Fruit fly (Drosophila melanogaster) whole organism, pupa: ENCODE data around the gene Mettl4.

Experiments
- CG10348 ChIP-seq: fragments of 200-800 bp; sonication (Bioruptor generic); IDR thresholded peaks from 2 replicates; pipeline ENCODE4 v1.3.6; 2022; ENCODE audit warnings: missing biosample characterization, missing genetic modification characterization
- CG12605 ChIP-seq: fragments of 200-800 bp; sonication (Bioruptor generic); IDR thresholded peaks from 2 replicates; pipeline ENCODE4 v1.3.6; 2022; ENCODE audit warnings: missing biosample characterization, missing genetic modification characterization
- CG13204 ChIP-seq: fragments of 200-800 bp; sonication (Bioruptor generic); optimal IDR thresholded peaks from 2 replicates; lab custom pipeline; 2018; ENCODE audit warnings: missing biosample characterization, mild to moderate bottlenecking, missing genetic modification characterization, moderate library complexity
- CG14655 ChIP-seq: fragments of 200-800 bp; sonication (Bioruptor generic); optimal IDR thresholded peaks from 3 replicates; lab custom pipeline; 2017; ENCODE audit warnings: mild to moderate bottlenecking, missing biosample characterization, missing genetic modification reagents, missing genetic modification characterization
- CG15710 ChIP-seq: fragments of 200-800 bp; sonication (Bioruptor generic); optimal IDR thresholded peaks from 2 replicates; lab custom pipeline; 2018; ENCODE audit warnings: missing biosample characterization, mild to moderate bottlenecking, missing genetic modification characterization, moderate library complexity
- CG17806 ChIP-seq: fragments of 200-800 bp; sonication (Bioruptor generic); optimal IDR thresholded peaks from 2 replicates; lab custom pipeline; 2018; ENCODE audit warnings: missing biosample characterization, mild to moderate bottlenecking, missing genetic modification characterization, moderate library complexity
- CG32121 ChIP-seq: fragments of 200-800 bp; sonication (Bioruptor generic); IDR thresholded peaks from 2 replicates; pipeline ENCODE4 v1.3.6; 2022; ENCODE audit warnings: missing biosample characterization, missing genetic modification characterization
- CG34367 ChIP-seq: fragments of 200-800 bp; sonication (Bioruptor generic); optimal IDR thresholded peaks from 2 replicates; lab custom pipeline; 2018; ENCODE audit warnings: missing biosample characterization, mild to moderate bottlenecking, missing genetic modification characterization
- CG4496 ChIP-seq: fragments of 200-800 bp; sonication (Bioruptor generic); IDR thresholded peaks from 3 replicates; pipeline ENCODE4 v1.3.6; 2022; ENCODE audit warnings: missing biosample characterization, missing genetic modification characterization
- CG8159 ChIP-seq: fragments of 200-800 bp; sonication (Bioruptor generic); optimal IDR thresholded peaks from 3 replicates; lab custom pipeline; 2018; ENCODE audit warnings: missing biosample characterization, mild to moderate bottlenecking, missing genetic modification characterization, moderate library complexity
- CG8301 ChIP-seq: fragments of 200-800 bp; sonication (Bioruptor generic); optimal IDR thresholded peaks from 2 replicates; lab custom pipeline; 2018; ENCODE audit warnings: missing biosample characterization, mild to moderate bottlenecking, missing genetic modification characterization
- CG9948 ChIP-seq: fragments of 200-800 bp; sonication (Bioruptor generic); optimal IDR thresholded peaks from 2 replicates; lab custom pipeline; 2018; ENCODE audit warnings: missing biosample characterization, mild to moderate bottlenecking, missing genetic modification characterization, moderate library complexity
- D1 ChIP-seq: fragments of 200-800 bp; sonication (Bioruptor generic); optimal IDR thresholded peaks from 2 replicates; lab custom pipeline; 2018; ENCODE audit warnings: missing biosample characterization, mild to moderate bottlenecking, missing genetic modification characterization, moderate library complexity
- EcR ChIP-seq: fragments of 200-800 bp; sonication (Bioruptor generic); optimal IDR thresholded peaks from 3 replicates; lab custom pipeline; 2019; ENCODE audit warnings: missing biosample characterization, missing genetic modification characterization, mild to moderate bottlenecking, moderate library complexity, missing genetic modification reagents
- Ets98B ChIP-seq: fragments of 200-800 bp; sonication (Bioruptor generic); IDR thresholded peaks from 2 replicates; pipeline ENCODE4 v1.3.6; 2022; ENCODE audit warnings: missing biosample characterization, missing genetic modification characterization
- Pif1A ChIP-seq: fragments of 200-800 bp; sonication (Bioruptor generic); optimal IDR thresholded peaks from 3 replicates; lab custom pipeline; 2016; ENCODE audit warnings: missing biosample characterization, missing genetic modification characterization
- Pif1B ChIP-seq: fragments of 200-800 bp; sonication (Bioruptor generic); optimal IDR thresholded peaks from 3 replicates; lab custom pipeline; 2016; ENCODE audit warnings: missing biosample characterization, missing genetic modification characterization
- Snoo ChIP-seq: fragments of 200-800 bp; sonication (Bioruptor generic); optimal IDR thresholded peaks from 3 replicates; lab custom pipeline; 2017; ENCODE audit warnings: missing biosample characterization, mild to moderate bottlenecking, missing genetic modification characterization, inconsistent platforms
- fd96Ca ChIP-seq: fragments of 200-800 bp; sonication (Bioruptor generic); IDR thresholded peaks from 3 replicates; pipeline ENCODE4 v1.3.6; 2022; ENCODE audit warnings: missing biosample characterization, missing genetic modification characterization
- gl ChIP-seq: fragments of 200-800 bp; sonication (Bioruptor generic); optimal IDR thresholded peaks from 2 replicates; lab custom pipeline; 2018; ENCODE audit warnings: missing biosample characterization, mild to moderate bottlenecking, missing genetic modification characterization
- rn ChIP-seq: fragments of 200-800 bp; sonication (Bioruptor generic); IDR thresholded peaks from 2 replicates; pipeline ENCODE4 v1.3.6; 2022; ENCODE audit warnings: missing biosample characterization, missing genetic modification characterization

Mettl4 gene

DNA sequence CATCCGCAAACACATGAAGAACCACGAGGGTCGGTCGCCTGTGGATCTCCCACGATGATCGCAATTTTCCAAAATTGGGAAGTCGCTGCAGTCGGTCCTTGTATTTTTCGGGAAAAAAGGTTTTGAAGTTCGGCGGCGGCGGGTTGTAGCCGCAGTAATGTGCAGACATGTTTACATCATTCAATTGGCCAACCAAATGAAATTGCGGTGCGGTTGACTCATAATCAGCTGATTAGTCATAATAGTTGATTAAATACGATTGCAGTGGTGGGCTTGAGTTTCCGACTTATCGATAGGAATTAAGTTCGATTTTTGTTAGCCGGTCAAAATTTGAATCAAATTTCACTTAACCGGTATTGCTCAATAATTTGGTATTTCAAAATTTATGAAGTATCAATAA, 1.1 kb upstream of the Mettl4 start, which contains the start of gene CG14907:
Gene CG14907, minus strand, starts transcription at position 229 of the 400 bp plus-strand sequence.
- TF ChIP-seq D1 (tag; lab: Kevin White, UChicago) (no peak), CG32121 (GFP tag; lab: Robert Waterston, UW) (no peak), CG10348 (no peak)

DNA sequence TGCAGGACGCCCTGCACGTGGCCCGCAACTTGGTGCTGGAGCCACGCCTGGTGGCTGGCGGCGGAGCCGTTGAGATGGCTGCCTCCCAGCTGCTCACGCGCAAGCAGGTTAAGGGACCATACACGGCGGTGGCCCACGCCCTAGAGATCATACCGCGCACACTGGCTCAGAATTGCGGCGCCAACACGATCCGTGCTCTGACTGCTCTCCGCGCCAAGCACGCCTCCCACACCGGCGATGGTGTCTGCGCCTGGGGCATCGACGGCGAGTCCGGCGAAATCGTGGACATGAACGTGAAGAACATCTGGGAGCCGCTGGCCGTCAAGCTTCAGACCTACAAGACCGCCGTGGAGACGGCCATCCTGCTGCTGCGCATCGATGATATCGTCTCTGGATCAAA, 1.7 kb downstream of the Mettl4 start:
- no peak for TF ChIP-seq CG17806
- TF ChIP-seq CG34367 (tag; lab: Kevin White, UChicago) = no peak
- TF ChIP-seq Snoo (tag; lab: Kevin White, UChicago) = no peak
- no peak for TF ChIP-seq EcR (GFP tag; lab: Kevin White, UChicago)
- no peak for TF ChIP-seq CG13204
- TF ChIP-seq CG10348 = no peak
- TF ChIP-seq rn (GFP tag; lab: Robert Waterston, UW) = no peak
- TF ChIP-seq CG12605 (GFP tag; lab: Robert Waterston, UW) = no peak
- TF ChIP-seq CG14655 (GFP tag; lab: Kevin White, UChicago) = no peak
- TF ChIP-seq CG4496 (GFP tag; lab: Robert Waterston, UW) = no peak

dm6 chr3R:16647716-16648016, 3.3 kb downstream of the Mettl4 start:
- TF ChIP-seq CG14655 (GFP tag; lab: Kevin White, UChicago) (no peak), CG34367 (tag; lab: Kevin White, UChicago) (no peak), Snoo (tag; lab: Kevin White, UChicago) (no peak), EcR (GFP tag; lab: Kevin White, UChicago) (no peak), CG15710 (tag; lab: Kevin White, UChicago) (no peak), Ets98B (no peak), fd96Ca (GFP tag; lab: Robert Waterston, UW) (no peak), CG32121 (GFP tag; lab: Robert Waterston, UW) (no peak), CG9948 (no peak), Pif1A (no peak)
- TF ChIP-seq, all 21 proteins: peak for 0

- TF ChIP-seq CG15710 (tag; lab: Kevin White, UChicago) = peak; percentile 67
- TF ChIP-seq CG32121 (GFP tag; lab: Robert Waterston, UW) = peak; percentile 59; the same call in 1 of the 2 replicates
- TF ChIP-seq Ets98B = peak; percentile 63; the same call in 1 of the 2 replicates
- TF ChIP-seq CG8159 (tag; lab: Kevin White, UChicago) = no peak
- no peak for TF ChIP-seq CG13204
- no peak for TF ChIP-seq CG14655 (GFP tag; lab: Kevin White, UChicago)
- TF ChIP-seq fd96Ca (GFP tag; lab: Robert Waterston, UW) = no peak
- TF ChIP-seq CG34367 (tag; lab: Kevin White, UChicago) = peak; percentile 54
- TF ChIP-seq CG4496 (GFP tag; lab: Robert Waterston, UW) = peak; percentile 77; the same call in 2 of the 3 replicates
- TF ChIP-seq EcR (GFP tag; lab: Kevin White, UChicago) = no peak
- peak; percentile 42 for TF ChIP-seq CG17806
- peak; percentile 64 for TF ChIP-seq CG9948
- no peak for TF ChIP-seq Pif1A
- peak; percentile 37 for TF ChIP-seq Snoo (tag; lab: Kevin White, UChicago)
- no peak for TF ChIP-seq D1 (tag; lab: Kevin White, UChicago)
Observed at dm6 chr3R:16646952-16647715, 3.8 kb downstream of the Mettl4 start, which contains the start of the genes CG10324 and CCT3. CG10324 (minus strand) TSS chr3R:16647004. CCT3 (plus strand) TSS chr3R:16647605.

DNA sequence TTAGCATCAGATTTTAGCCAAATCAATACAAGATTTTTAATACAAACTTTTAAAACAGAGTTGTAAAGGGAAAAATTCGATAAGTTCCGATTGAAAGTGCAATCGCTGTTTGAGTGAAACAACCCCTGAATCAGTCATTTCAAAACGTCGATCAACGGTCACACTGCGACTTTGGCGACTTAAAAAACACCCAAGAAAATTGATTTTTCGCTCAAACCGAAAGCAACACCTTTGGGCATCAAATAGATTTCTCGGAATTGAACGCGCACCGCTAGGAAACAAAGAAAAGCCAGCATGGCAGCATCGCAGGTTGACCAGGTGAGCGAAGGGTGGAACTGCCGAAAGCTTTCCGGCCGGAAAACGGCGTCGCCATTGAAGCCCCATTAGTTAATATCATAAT, 7.4 kb downstream of the Mettl4 start, which contains the start of gene Arl6IP1:
Gene Arl6IP1, plus strand, starts transcription at position 15 of the 400 bp plus-strand sequence.
- TF ChIP-seq EcR (GFP tag; lab: Kevin White, UChicago) (no peak), CG17806 (no peak), D1 (tag; lab: Kevin White, UChicago) (no peak), CG34367 (tag; lab: Kevin White, UChicago) (no peak), CG13204 (no peak), CG4496 (GFP tag; lab: Robert Waterston, UW) (no peak)

- TF ChIP-seq fd96Ca (GFP tag; lab: Robert Waterston, UW) (no peak), CG13204 (no peak), CG9948 (no peak), Ets98B (no peak), gl (tag; lab: Kevin White, UChicago) (no peak), Pif1A (no peak), CG34367 (tag; lab: Kevin White, UChicago) (no peak), Pif1B (GFP tag; lab: Kevin White, UChicago) (no peak), D1 (tag; lab: Kevin White, UChicago) (no peak), CG15710 (tag; lab: Kevin White, UChicago) (no peak), CG4496 (GFP tag; lab: Robert Waterston, UW) (no peak), CG14655 (GFP tag; lab: Kevin White, UChicago) (no peak), CG12605 (GFP tag; lab: Robert Waterston, UW) (no peak), CG17806 (no peak), rn (GFP tag; lab: Robert Waterston, UW) (no peak), CG10348 (no peak)
Observed at dm6 chr3R:16640005-16640408, 10.9 kb downstream of the Mettl4 start, which contains the start of gene nonA-l. nonA-l (plus strand) TSS chr3R:16640205.

- no peak for TF ChIP-seq CG34367 (tag; lab: Kevin White, UChicago)
- TF ChIP-seq CG15710 (tag; lab: Kevin White, UChicago) = no peak
- no peak for TF ChIP-seq CG8159 (tag; lab: Kevin White, UChicago)
- TF ChIP-seq CG13204 = no peak
- TF ChIP-seq Pif1B (GFP tag; lab: Kevin White, UChicago) = no peak
- no peak for TF ChIP-seq fd96Ca (GFP tag; lab: Robert Waterston, UW)
- TF ChIP-seq CG8301 (tag; lab: Kevin White, UChicago) = no peak
- TF ChIP-seq CG17806 = no peak
- no peak for TF ChIP-seq CG9948
- TF ChIP-seq CG14655 (GFP tag; lab: Kevin White, UChicago) = no peak
- no peak for TF ChIP-seq rn (GFP tag; lab: Robert Waterston, UW)
- TF ChIP-seq EcR (GFP tag; lab: Kevin White, UChicago) = no peak
- no peak for TF ChIP-seq gl (tag; lab: Kevin White, UChicago)
- no peak for TF ChIP-seq D1 (tag; lab: Kevin White, UChicago)
- no peak for TF ChIP-seq CG12605 (GFP tag; lab: Robert Waterston, UW)
- TF ChIP-seq CG32121 (GFP tag; lab: Robert Waterston, UW) = no peak
Observed at dm6 chr3R:16632698-16633097, 18.3 kb downstream of the Mettl4 start.
